Fruit fly (Drosophila melanogaster) whole organism, prepupa: ENCODE measurements around the gene CG12535.

Source experiments
- Blimp-1 ChIP-seq: fragments of 200-800 bp; sonication (Bioruptor generic); optimal IDR thresholded peaks from 3 replicates; lab custom pipeline; 2017; ENCODE audit warnings: missing biosample characterization, missing genetic modification characterization, mild to moderate bottlenecking, moderate library complexity, missing genetic modification reagents
- CG10631 ChIP-seq: fragments of 200-800 bp; sonication (Bioruptor generic); optimal IDR thresholded peaks from 2 replicates; lab custom pipeline; 2016; ENCODE audit warnings: missing biosample characterization, missing genetic modification characterization
- CG10669 ChIP-seq: fragments of 200-800 bp; sonication (Bioruptor generic); optimal IDR thresholded peaks from 3 replicates; lab custom pipeline; 2018; ENCODE audit warnings: missing biosample characterization, mild to moderate bottlenecking, missing genetic modification characterization, moderate library complexity
- CG11294 ChIP-seq: fragments of 200-800 bp; sonication (Bioruptor generic); IDR thresholded peaks from 2 replicates; pipeline ENCODE4 v1.3.6; 2022; ENCODE audit warnings: missing biosample characterization, missing genetic modification characterization
- CG11762 ChIP-seq: fragments of 200-800 bp; sonication (Bioruptor generic); optimal IDR thresholded peaks from 3 replicates; lab custom pipeline; 2016; ENCODE audit warnings: missing biosample characterization, missing genetic modification characterization; ENCODE audit not compliant: insufficient read depth
- CG11902 ChIP-seq: fragments of 200-800 bp; sonication (Bioruptor generic); optimal IDR thresholded peaks from 3 replicates; lab custom pipeline; 2016; ENCODE audit warnings: missing biosample characterization, missing genetic modification characterization
- CG15336 ChIP-seq: fragments of 200-800 bp; sonication (Bioruptor generic); IDR thresholded peaks from 2 replicates; pipeline ENCODE4 v1.3.6; 2022; ENCODE audit warnings: missing biosample characterization, missing genetic modification characterization
- CG1621 ChIP-seq: fragments of 200-800 bp; sonication (Bioruptor generic); optimal IDR thresholded peaks from 3 replicates; lab custom pipeline; 2018; ENCODE audit warnings: missing biosample characterization, mild to moderate bottlenecking, missing genetic modification characterization
- CG16779 ChIP-seq: fragments of 200-800 bp; sonication (Bioruptor generic); optimal IDR thresholded peaks from 3 replicates; lab custom pipeline; 2017; ENCODE audit warnings: missing biosample characterization, mild to moderate bottlenecking, missing genetic modification characterization
- CG3032 ChIP-seq: fragments of 200-800 bp; optimal IDR thresholded peaks from 2 replicates; lab custom pipeline; 2019; ENCODE audit warnings: missing biosample characterization, mild to moderate bottlenecking, missing genetic modification characterization, moderate library complexity
- CG31627 ChIP-seq: fragments of 200-800 bp; sonication (Bioruptor generic); optimal IDR thresholded peaks from 3 replicates; lab custom pipeline; 2016; ENCODE audit warnings: missing biosample characterization, missing genetic modification characterization
- CG32006 ChIP-seq: fragments of 200-800 bp; sonication (Bioruptor generic); optimal IDR thresholded peaks from 3 replicates; lab custom pipeline; 2017; ENCODE audit warnings: missing biosample characterization, mild to moderate bottlenecking, missing genetic modification characterization
- CG34406 ChIP-seq: fragments of 200-800 bp; sonication (Bioruptor generic); optimal IDR thresholded peaks from 3 replicates; lab custom pipeline; 2016; ENCODE audit warnings: missing biosample characterization, missing genetic modification characterization
- CG3919 ChIP-seq: fragments of 200-800 bp; sonication (Bioruptor generic); optimal IDR thresholded peaks from 3 replicates; lab custom pipeline; 2016; ENCODE audit warnings: missing biosample characterization, missing genetic modification characterization
- CG4318 ChIP-seq: fragments of 200-800 bp; sonication (Bioruptor generic); optimal IDR thresholded peaks from 3 replicates; lab custom pipeline; 2017; ENCODE audit warnings: missing biosample characterization, mild to moderate bottlenecking, missing genetic modification characterization
- CG6163 ChIP-seq: fragments of 200-800 bp; sonication (Bioruptor generic); IDR thresholded peaks from 3 replicates; pipeline ENCODE4 v1.3.6; 2022; ENCODE audit warnings: missing biosample characterization, missing genetic modification characterization
- CG6792 ChIP-seq: fragments of 200-800 bp; sonication (Bioruptor generic); optimal IDR thresholded peaks from 3 replicates; lab custom pipeline; 2016; ENCODE audit warnings: missing biosample characterization, missing genetic modification characterization
- CG6808 ChIP-seq: fragments of 200-800 bp; sonication (Bioruptor generic); optimal IDR thresholded peaks from 3 replicates; lab custom pipeline; 2017; ENCODE audit warnings: missing biosample characterization, missing genetic modification characterization, mild to moderate bottlenecking, moderate library complexity, missing genetic modification reagents
- CG6854 ChIP-seq: fragments of 200-800 bp; sonication (Bioruptor generic); optimal IDR thresholded peaks from 2 replicates; lab custom pipeline; 2017; ENCODE audit warnings: missing biosample characterization, mild to moderate bottlenecking, missing genetic modification characterization
- CG7368 ChIP-seq: fragments of 200-800 bp; sonication (Bioruptor generic); optimal IDR thresholded peaks from 3 replicates; lab custom pipeline; 2016; ENCODE audit warnings: missing biosample characterization, missing genetic modification characterization
- CG8119 ChIP-seq: fragments of 200-800 bp; sonication (Bioruptor generic); IDR thresholded peaks from 3 replicates; pipeline ENCODE4 v1.3.6; 2022; ENCODE audit warnings: missing biosample characterization, missing genetic modification characterization
- CG9139 ChIP-seq: fragments of 200-800 bp; sonication (Bioruptor generic); optimal IDR thresholded peaks from 3 replicates; lab custom pipeline; 2017; ENCODE audit warnings: missing biosample characterization, mild to moderate bottlenecking, missing genetic modification characterization
- Eip75B ChIP-seq: fragments of 200-800 bp; sonication (Bioruptor generic); optimal IDR thresholded peaks from 3 replicates; lab custom pipeline; 2016; ENCODE audit warnings: missing biosample characterization, missing genetic modification characterization
- Eip78C ChIP-seq: fragments of 200-800 bp; sonication (Bioruptor generic); peaks from one replicate; lab custom pipeline; 2016; ENCODE audit warnings: missing biosample characterization, missing genetic modification characterization
- Ets96B ChIP-seq: fragments of 200-800 bp; optimal IDR thresholded peaks from 2 replicates; lab custom pipeline; 2019; ENCODE audit warnings: missing biosample characterization, mild to moderate bottlenecking, missing genetic modification characterization, moderate library complexity
- Gug ChIP-seq: fragments of 200-800 bp; sonication (Bioruptor generic); IDR thresholded peaks from 2 replicates; pipeline ENCODE4 v1.3.6; 2022; ENCODE audit warnings: missing biosample characterization, missing genetic modification characterization
- Hr39 ChIP-seq: fragments of 200-800 bp; sonication (Bioruptor generic); optimal IDR thresholded peaks from 2 replicates; lab custom pipeline; 2016; ENCODE audit warnings: missing biosample characterization, missing genetic modification characterization
- Hr4 ChIP-seq: fragments of 200-800 bp; sonication (Bioruptor generic); optimal IDR thresholded peaks from 3 replicates; lab custom pipeline; 2016; ENCODE audit warnings: missing biosample characterization, missing genetic modification characterization
- OdsH ChIP-seq: fragments of 200-800 bp; sonication (Bioruptor generic); optimal IDR thresholded peaks from 3 replicates; lab custom pipeline; 2016; ENCODE audit warnings: missing biosample characterization, missing genetic modification characterization
- Smox ChIP-seq: fragments of 200-800 bp; sonication (Bioruptor generic); optimal IDR thresholded peaks from 3 replicates; lab custom pipeline; 2016; ENCODE audit warnings: missing biosample characterization, missing genetic modification characterization
- Sox102F ChIP-seq: fragments of 200-800 bp; sonication (Bioruptor generic); optimal IDR thresholded peaks from 2 replicates; lab custom pipeline; 2016; ENCODE audit warnings: missing biosample characterization, mild to moderate bottlenecking, missing genetic modification characterization
- Sox15 ChIP-seq: fragments of 200-800 bp; sonication (Bioruptor generic); optimal IDR thresholded peaks from 3 replicates; lab custom pipeline; 2016; ENCODE audit warnings: missing biosample characterization, missing genetic modification characterization
- achi ChIP-seq: fragments of 200-800 bp; sonication (Bioruptor generic); optimal IDR thresholded peaks from 3 replicates; lab custom pipeline; 2016; ENCODE audit warnings: missing biosample characterization, missing genetic modification characterization
- cyc ChIP-seq: fragments of 200-800 bp; sonication (Bioruptor generic); optimal IDR thresholded peaks from 3 replicates; lab custom pipeline; 2016; ENCODE audit warnings: missing biosample characterization, missing genetic modification characterization
- dac ChIP-seq: fragments of 200-800 bp; sonication (Bioruptor generic); optimal IDR thresholded peaks from 2 replicates; lab custom pipeline; 2017; ENCODE audit warnings: missing biosample characterization, mild to moderate bottlenecking, missing genetic modification characterization
- dsx ChIP-seq: fragments of 200-800 bp; optimal IDR thresholded peaks from 3 replicates; lab custom pipeline; 2019; ENCODE audit warnings: missing biosample characterization, mild to moderate bottlenecking, missing genetic modification characterization, moderate library complexity; ENCODE audit not compliant: poor library complexity, severe bottlenecking
- esn ChIP-seq: fragments of 200-800 bp; sonication (Bioruptor generic); optimal IDR thresholded peaks from 2 replicates; lab custom pipeline; 2016; ENCODE audit warnings: missing biosample characterization, mild to moderate bottlenecking, missing genetic modification characterization, moderate library complexity
- fd59A ChIP-seq: fragments of 200-800 bp; sonication (Bioruptor generic); optimal IDR thresholded peaks from 2 replicates; lab custom pipeline; 2017; ENCODE audit warnings: missing biosample characterization, mild to moderate bottlenecking, missing genetic modification characterization, missing genetic modification reagents
- fd85E ChIP-seq: fragments of 200-800 bp; sonication (Bioruptor generic); optimal IDR thresholded peaks from 3 replicates; lab custom pipeline; 2016; ENCODE audit warnings: missing biosample characterization, missing genetic modification characterization
- fkh ChIP-seq: fragments of 200-800 bp; sonication (Bioruptor generic); optimal IDR thresholded peaks from 3 replicates; lab custom pipeline; 2017; ENCODE audit warnings: missing biosample characterization, mild to moderate bottlenecking, missing genetic modification characterization, moderate library complexity
- lz ChIP-seq: fragments of 200-800 bp; sonication (Bioruptor generic); optimal IDR thresholded peaks from 3 replicates; lab custom pipeline; 2016; ENCODE audit warnings: missing biosample characterization, missing genetic modification characterization
- pdm3 ChIP-seq: fragments of 200-800 bp; sonication (Bioruptor generic); optimal IDR thresholded peaks from 3 replicates; lab custom pipeline; 2016; ENCODE audit warnings: missing biosample characterization, missing genetic modification characterization
- salr ChIP-seq, 2 experiments: fragments of 200-800 bp; sonication (Bioruptor generic); optimal IDR thresholded peaks; 3 replicates each; lab custom pipeline; 2016 to 2018; ENCODE audit warnings: missing biosample characterization in 2 of 2, missing genetic modification characterization in 2 of 2, mild to moderate bottlenecking in 1 of 2
- ss ChIP-seq, 2 experiments: fragments of 200-800 bp; sonication (Bioruptor generic); optimal IDR thresholded peaks; 2 replicates in 1 of 2; 3 replicates in 1 of 2; lab custom pipeline; 2017 to 2018; ENCODE audit warnings: mild to moderate bottlenecking in 2 of 2, missing biosample characterization in 2 of 2, missing genetic modification characterization in 2 of 2, moderate library complexity in 1 of 2
- svp ChIP-seq: fragments of 200-800 bp; sonication (Bioruptor generic); peaks from one replicate; lab custom pipeline; 2016; ENCODE audit warnings: missing biosample characterization, missing genetic modification characterization
- vri ChIP-seq: fragments of 200-800 bp; sonication (Bioruptor generic); optimal IDR thresholded peaks from 3 replicates; lab custom pipeline; 2016; ENCODE audit warnings: missing biosample characterization, mild to moderate bottlenecking, missing genetic modification characterization

CG12535 gene

DNA sequence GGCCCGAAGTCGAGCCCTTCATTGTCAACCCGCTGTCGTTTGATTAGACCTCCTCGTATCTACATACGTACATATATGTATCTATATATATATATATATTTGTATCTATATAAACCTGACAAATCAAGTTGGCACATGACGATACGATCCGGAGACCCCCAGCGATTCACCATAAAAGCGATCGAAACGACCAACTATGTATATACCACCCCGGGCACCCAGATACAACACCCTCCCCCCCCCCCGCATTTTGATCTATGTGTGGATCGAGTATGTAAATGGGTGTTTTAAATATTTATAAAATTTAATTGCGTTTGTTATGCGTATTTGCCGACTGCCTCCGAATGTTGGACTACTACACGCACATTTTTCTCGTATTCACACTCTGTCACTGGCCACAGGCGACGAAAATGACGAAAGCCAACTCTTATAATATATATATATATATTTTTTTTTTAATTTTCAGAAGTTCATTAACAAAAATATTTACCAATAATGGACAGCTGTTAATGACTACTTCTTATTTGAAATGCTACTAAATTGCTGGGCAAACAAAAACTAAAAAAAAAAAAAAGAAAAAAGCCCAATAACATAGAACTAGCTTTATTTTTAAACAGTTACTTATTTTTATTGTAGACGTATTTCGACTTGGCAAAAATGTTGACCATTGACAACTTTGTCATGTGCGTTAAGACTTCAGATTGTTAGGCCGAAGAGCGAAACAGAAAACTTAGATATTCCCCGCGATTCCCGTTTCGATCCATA lies 34.6 kb downstream of the CG12535 start (continued):
- TF ChIP-seq CG31627 (no peak), svp (GFP tag; lab: Kevin White, UChicago) (no peak), Eip75B (GFP tag; lab: Kevin White, UChicago) (no peak), Sox15 (GFP tag; lab: Kevin White, UChicago) (no peak), CG3919 (GFP tag; lab: Kevin White, UChicago) (peak; percentile 35), esn (no peak), Eip78C (no peak), Blimp-1 (no peak), CG1621 (tag; lab: Kevin White, UChicago) (no peak), Hr39 (GFP tag; lab: Kevin White, UChicago) (no peak), CG11294 (GFP tag; lab: Robert Waterston, UW) (no peak), dac (GFP tag; lab: Kevin White, UChicago) (no peak), CG11902 (GFP tag; lab: Kevin White, UChicago) (no peak), salr (GFP tag; optimal IDR thresholded peaks at IDR 0.05; lab: Kevin White, UChicago) (peak in 1 of 2 experiments; percentile 60), CG4318 (peak; percentile 44), Gug (GFP tag; lab: Robert Waterston, UW) (peak; percentile 48; the same call in 1 of the 2 replicates), Hr4 (GFP tag; lab: Kevin White, UChicago) (peak; percentile 41), CG6163 (GFP tag; lab: Robert Waterston, UW) (peak; percentile 55; the same call in 1 of the 3 replicates), Sox102F (GFP tag; lab: Kevin White, UChicago) (no peak), Smox (GFP tag; lab: Kevin White, UChicago) (no peak), fd85E (GFP tag; lab: Kevin White, UChicago) (no peak), CG7368 (GFP tag; lab: Kevin White, UChicago) (no peak), cyc (GFP tag; lab: Kevin White, UChicago) (no peak), CG6808 (GFP tag; lab: Kevin White, UChicago) (no peak), CG16779 (tag; lab: Kevin White, UChicago) (no peak), Ets96B (tag; lab: Kevin White, UChicago) (no peak), fkh (peak; percentile 27), achi (GFP tag; lab: Kevin White, UChicago) (peak; percentile 41), OdsH (peak; percentile 47), CG32006 (GFP tag; lab: Kevin White, UChicago) (peak; percentile 75), CG6792 (GFP tag; lab: Kevin White, UChicago) (no peak)

dm6 chrX:3412855-3413254 lies 35.9 kb downstream of the CG12535 start:
- TF ChIP-seq fd85E (GFP tag; lab: Kevin White, UChicago) (no peak), fkh (no peak), Eip78C (peak; percentile 69), Hr39 (GFP tag; lab: Kevin White, UChicago) (peak; percentile 6), Smox (GFP tag; lab: Kevin White, UChicago) (no peak), CG1621 (tag; lab: Kevin White, UChicago) (no peak), CG7368 (GFP tag; lab: Kevin White, UChicago) (no peak), ss (GFP tag; optimal IDR thresholded peaks at IDR 0.05; lab: Kevin White, UChicago) (peak; percentile 51 to 77), vri (GFP tag; lab: Kevin White, UChicago) (peak; percentile 12), CG11762 (GFP tag; lab: Kevin White, UChicago) (no peak), CG10669 (GFP tag; lab: Kevin White, UChicago) (peak; percentile 23), svp (GFP tag; lab: Kevin White, UChicago) (peak; percentile 23), CG6854 (GFP tag; lab: Kevin White, UChicago) (no peak), Blimp-1 (no peak), CG15336 (no peak), Hr4 (GFP tag; lab: Kevin White, UChicago) (no peak), CG32006 (GFP tag; lab: Kevin White, UChicago) (no peak), CG8119 (GFP tag; lab: Robert Waterston, UW) (no peak), dsx (peak; percentile 7), CG34406 (peak; percentile 26), Ets96B (tag; lab: Kevin White, UChicago) (no peak), CG9139 (GFP tag; lab: Kevin White, UChicago) (peak; percentile 33), lz (GFP tag; lab: Kevin White, UChicago) (no peak), pdm3 (GFP tag; lab: Kevin White, UChicago) (no peak), CG11294 (GFP tag; lab: Robert Waterston, UW) (no peak), CG6792 (GFP tag; lab: Kevin White, UChicago) (no peak), dac (GFP tag; lab: Kevin White, UChicago) (no peak), OdsH (no peak), CG3032 (no peak), fd59A (no peak), CG31627 (no peak), CG10631 (GFP tag; lab: Kevin White, UChicago) (no peak)
